Fruit fly (Drosophila melanogaster) whole organism, prepupa: ENCODE data around the gene CG6153.

Experiments used
- CG32006 ChIP-seq: fragments of 200-800 bp; sonication (Bioruptor generic); optimal IDR thresholded peaks from 3 replicates; lab custom pipeline; 2017; ENCODE audit warnings: missing biosample characterization, mild to moderate bottlenecking, missing genetic modification characterization
- achi ChIP-seq: fragments of 200-800 bp; sonication (Bioruptor generic); optimal IDR thresholded peaks from 3 replicates; lab custom pipeline; 2016; ENCODE audit warnings: missing biosample characterization, missing genetic modification characterization
- esn ChIP-seq: fragments of 200-800 bp; sonication (Bioruptor generic); optimal IDR thresholded peaks from 2 replicates; lab custom pipeline; 2016; ENCODE audit warnings: missing biosample characterization, mild to moderate bottlenecking, missing genetic modification characterization, moderate library complexity
- fkh ChIP-seq: fragments of 200-800 bp; sonication (Bioruptor generic); optimal IDR thresholded peaks from 3 replicates; lab custom pipeline; 2017; ENCODE audit warnings: missing biosample characterization, mild to moderate bottlenecking, missing genetic modification characterization, moderate library complexity

- no peak for TF ChIP-seq CG32006 (GFP tag; lab: Kevin White, UChicago)
- peak; percentile 95 for TF ChIP-seq fkh (GFP tag; lab: Kevin White, UChicago)
- no peak for TF ChIP-seq esn (GFP tag; lab: Kevin White, UChicago)
- no peak for TF ChIP-seq achi (GFP tag; lab: Kevin White, UChicago)
Measured at dm6 chr2L:12694823-12695420, 2.1 kb downstream of the CG6153 start, which contains the start of the genes IFT43 and PICK1.
